Worm (Caenorhabditis elegans): ENCODE measurements around the gene srg-30.

srg-30 gene

ce11 chrV:6731594-6731993 is 13.5 kb upstream of the srg-30 start, which contains the start of gene grl-9:
Gene grl-9 (minus strand): TSS chrV:6731694.
- TF ChIP-seq nhr-43 (tag; optimal IDR thresholded peaks at IDR 0.05; ENCODE audit: poor library complexity, severe bottlenecking) (no peak), sea-2 (GFP tag; optimal IDR thresholded peaks at IDR 0.05) (no peak), fos-1 (tag; optimal IDR thresholded peaks at IDR 0.05) (no peak), aly-2 (tag; optimal IDR thresholded peaks at IDR 0.05) (no peak), ztf-11 (tag; optimal IDR thresholded peaks at IDR 0.05) (no peak), unc-62 (GFP tag; optimal IDR thresholded peaks at IDR 0.05) (no peak), zag-1 (tag; optimal IDR thresholded peaks at IDR 0.05) (no peak), nhr-25 (tag; optimal IDR thresholded peaks at IDR 0.05) (no peak), ztf-4 (tag; optimal IDR thresholded peaks at IDR 0.05) (no peak), eor-1 (tag; optimal IDR thresholded peaks at IDR 0.05) (no peak), ceh-82 (tag; optimal IDR thresholded peaks at IDR 0.05) (no peak), fkh-10 (GFP tag; optimal IDR thresholded peaks at IDR 0.05) (no peak), fkh-2 (tag; optimal IDR thresholded peaks at IDR 0.05) (no peak), mml-1 (tag; optimal IDR thresholded peaks at IDR 0.05) (no peak), skn-1 (tag; optimal IDR thresholded peaks at IDR 0.05) (no peak), snpc-4 (tag; optimal IDR thresholded peaks at IDR 0.05) (no peak), elt-3 (tag; optimal IDR thresholded peaks at IDR 0.05) (no peak), ZK546.5 (tag; optimal IDR thresholded peaks at IDR 0.05) (no peak), ceh-9 (tag; optimal IDR thresholded peaks at IDR 0.05) (no peak), R02D3.7 (tag; optimal IDR thresholded peaks at IDR 0.05) (no peak)

- no peak for TF ChIP-seq mml-1 (tag; optimal IDR thresholded peaks at IDR 0.05)
- TF ChIP-seq elt-3 (tag; optimal IDR thresholded peaks at IDR 0.05): no peak
- TF ChIP-seq tbx-2 (tag; optimal IDR thresholded peaks at IDR 0.05): no peak
- no peak for TF ChIP-seq ceh-16 (tag; optimal IDR thresholded peaks at IDR 0.05)
- TF ChIP-seq lsy-12 (tag; optimal IDR thresholded peaks at IDR 0.05): no peak
- no peak for TF ChIP-seq skn-1 (tag; optimal IDR thresholded peaks at IDR 0.05)
- no peak for TF ChIP-seq fos-1 (tag; optimal IDR thresholded peaks at IDR 0.05)
- TF ChIP-seq nhr-12 (tag; optimal IDR thresholded peaks at IDR 0.05): no peak
- TF ChIP-seq egl-5 (tag; optimal IDR thresholded peaks at IDR 0.05): no peak
- no peak for TF ChIP-seq ceh-9 (tag; optimal IDR thresholded peaks at IDR 0.05)
- no peak for TF ChIP-seq nhr-43 (tag; optimal IDR thresholded peaks at IDR 0.05; ENCODE audit: poor library complexity, severe bottlenecking)
- TF ChIP-seq zag-1 (tag; optimal IDR thresholded peaks at IDR 0.05): no peak
- no peak for TF ChIP-seq mdl-1 (tag; optimal IDR thresholded peaks at IDR 0.05)
- TF ChIP-seq snpc-4 (tag; optimal IDR thresholded peaks at IDR 0.05): no peak
- TF ChIP-seq nhr-76 (tag; optimal IDR thresholded peaks at IDR 0.05): no peak
- no peak for TF ChIP-seq ztf-4 (tag; optimal IDR thresholded peaks at IDR 0.05)
- TF ChIP-seq ceh-82 (tag; optimal IDR thresholded peaks at IDR 0.05): no peak
Observed at ce11 chrV:6727222-6727621, 9.1 kb upstream of the srg-30 start, which contains the start of gene ZC487.1. Gene ZC487.1 (plus strand): TSS chrV:6727522.

- no peak for TF ChIP-seq nhr-25 (tag; optimal IDR thresholded peaks at IDR 0.05)
- TF ChIP-seq unc-39 (tag; optimal IDR thresholded peaks at IDR 0.05): no peak
- no peak for TF ChIP-seq elt-3 (tag; optimal IDR thresholded peaks at IDR 0.05)
- TF ChIP-seq ama-1 (optimal IDR thresholded peaks at IDR 0.05): no peak
- TF ChIP-seq ZK546.5 (tag; optimal IDR thresholded peaks at IDR 0.05): no peak
- no peak for TF ChIP-seq nfya-1 (tag; optimal IDR thresholded peaks at IDR 0.05; ENCODE audit: insufficient read depth)
- TF ChIP-seq nhr-23 (tag; optimal IDR thresholded peaks at IDR 0.05): no peak
- TF ChIP-seq fkh-2 (tag; optimal IDR thresholded peaks at IDR 0.05): no peak
- TF ChIP-seq unc-62 (GFP tag; optimal IDR thresholded peaks at IDR 0.05): no peak
- no peak for TF ChIP-seq nhr-11 (tag; optimal IDR thresholded peaks at IDR 0.05)
- no peak for TF ChIP-seq nhr-43 (tag; optimal IDR thresholded peaks at IDR 0.05; ENCODE audit: poor library complexity, severe bottlenecking)
- TF ChIP-seq lin-15B (tag; optimal IDR thresholded peaks at IDR 0.05): no peak
- TF ChIP-seq fkh-10 (GFP tag; optimal IDR thresholded peaks at IDR 0.05): no peak
- TF ChIP-seq nhr-28 (tag; optimal IDR thresholded peaks at IDR 0.05): no peak
- no peak for TF ChIP-seq fos-1 (tag; optimal IDR thresholded peaks at IDR 0.05)
- TF ChIP-seq lin-39 (tag; optimal IDR thresholded peaks at IDR 0.05): no peak
- no peak for TF ChIP-seq aly-2 (tag; optimal IDR thresholded peaks at IDR 0.05)
- TF ChIP-seq zag-1 (tag; optimal IDR thresholded peaks at IDR 0.05): no peak
- no peak for TF ChIP-seq egl-5 (tag; optimal IDR thresholded peaks at IDR 0.05)
- no peak for TF ChIP-seq ztf-11 (tag; optimal IDR thresholded peaks at IDR 0.05)
Observed at ce11 chrV:6726279-6726678, 8.1 kb upstream of the srg-30 start.

ce11 chrV:6722378-6722777 is 4.2 kb upstream of the srg-30 start, which contains the start of gene ZC487.2:
Gene ZC487.2 (minus strand): TSS chrV:6722478.
- TF ChIP-seq ztf-4 (tag; optimal IDR thresholded peaks at IDR 0.05): no peak
- no peak for TF ChIP-seq egl-5 (tag; optimal IDR thresholded peaks at IDR 0.05)
- no peak for TF ChIP-seq nhr-11 (tag; optimal IDR thresholded peaks at IDR 0.05)
- TF ChIP-seq ceh-28 (tag; optimal IDR thresholded peaks at IDR 0.05): no peak
- TF ChIP-seq nhr-25 (tag; optimal IDR thresholded peaks at IDR 0.05): no peak
- TF ChIP-seq daf-12 (tag; optimal IDR thresholded peaks at IDR 0.05): no peak
- TF ChIP-seq skn-1 (tag; optimal IDR thresholded peaks at IDR 0.05): no peak
- no peak for TF ChIP-seq mml-1 (tag; optimal IDR thresholded peaks at IDR 0.05)
- no peak for TF ChIP-seq fos-1 (tag; optimal IDR thresholded peaks at IDR 0.05)
- TF ChIP-seq lin-15B (tag; optimal IDR thresholded peaks at IDR 0.05): no peak
- no peak for TF ChIP-seq nhr-28 (tag; optimal IDR thresholded peaks at IDR 0.05)
- no peak for TF ChIP-seq fkh-2 (tag; optimal IDR thresholded peaks at IDR 0.05)
- TF ChIP-seq ceh-9 (tag; optimal IDR thresholded peaks at IDR 0.05): no peak
- TF ChIP-seq elt-3 (tag; optimal IDR thresholded peaks at IDR 0.05): no peak
- no peak for TF ChIP-seq sea-2 (GFP tag; optimal IDR thresholded peaks at IDR 0.05)
- no peak for TF ChIP-seq ceh-82 (tag; optimal IDR thresholded peaks at IDR 0.05)

Data from whole organism, L3 larva.